Fruit fly (Drosophila melanogaster) whole organism, embryonic: ENCODE data around the gene Kdm5.

Experiments used
- Abd-B ChIP-seq: fragments of 200-800 bp; sonication (Bioruptor generic); optimal IDR thresholded peaks from 2 replicates; lab custom pipeline; 2018; ENCODE audit warnings: missing biosample characterization, mild to moderate bottlenecking, missing genetic modification characterization, moderate library complexity
- Bgb ChIP-seq: fragments of 200-800 bp; sonication (Bioruptor generic); IDR thresholded peaks from 2 replicates; pipeline ENCODE4 v1.3.6; 2022; ENCODE audit warnings: missing biosample characterization, missing genetic modification characterization; ENCODE audit not compliant: partially characterized antibody
- CG10462 ChIP-seq: fragments of 200-800 bp; sonication (Bioruptor generic); optimal IDR thresholded peaks from 2 replicates; lab custom pipeline; 2016; ENCODE audit warnings: missing biosample characterization, missing genetic modification characterization
- CG11085 ChIP-seq: fragments of 200-800 bp; sonication (Bioruptor generic); IDR thresholded peaks from 2 replicates; pipeline ENCODE4 v1.3.6; 2022; ENCODE audit warnings: missing biosample characterization, missing genetic modification characterization
- CG12236 ChIP-seq: fragments of 200-800 bp; sonication (Bioruptor generic); optimal IDR thresholded peaks from 2 replicates; lab custom pipeline; 2016; ENCODE audit warnings: missing biosample characterization, missing genetic modification characterization
- CG13775 ChIP-seq: fragments of 200-800 bp; sonication (Bioruptor generic); optimal IDR thresholded peaks from 3 replicates; lab custom pipeline; 2017; ENCODE audit warnings: missing biosample characterization, mild to moderate bottlenecking, missing genetic modification characterization
- CG14965 ChIP-seq: fragments of 200-800 bp; sonication (Bioruptor generic); optimal IDR thresholded peaks from 2 replicates; lab custom pipeline; 2016; ENCODE audit warnings: missing biosample characterization, missing genetic modification characterization, borderline replicate concordance
- CG15696 ChIP-seq: fragments of 200-800 bp; sonication (Bioruptor generic); optimal IDR thresholded peaks from 2 replicates; lab custom pipeline; 2019; ENCODE audit warnings: missing biosample characterization, mild to moderate bottlenecking, missing genetic modification characterization, moderate library complexity
- CG1647 ChIP-seq: fragments of 200-800 bp; sonication (Bioruptor generic); optimal IDR thresholded peaks from 3 replicates; lab custom pipeline; 2016; ENCODE audit warnings: missing biosample characterization, missing genetic modification characterization
- CG16863 ChIP-seq: fragments of 200-800 bp; sonication (Bioruptor generic); optimal IDR thresholded peaks from 3 replicates; lab custom pipeline; 2016; ENCODE audit warnings: missing biosample characterization, missing genetic modification characterization
- CG18599 ChIP-seq: fragments of 200-800 bp; sonication (Bioruptor generic); optimal IDR thresholded peaks from 3 replicates; lab custom pipeline; 2017; ENCODE audit warnings: missing biosample characterization, missing genetic modification characterization, mild to moderate bottlenecking, moderate library complexity, missing genetic modification reagents
- CG2199 ChIP-seq: fragments of 200-800 bp; sonication (Bioruptor generic); IDR thresholded peaks from 3 replicates; pipeline ENCODE4 v1.3.6; 2022; ENCODE audit warnings: missing biosample characterization, missing genetic modification characterization
- CG2202 ChIP-seq: fragments of 200-800 bp; sonication (Bioruptor generic); optimal IDR thresholded peaks from 2 replicates; lab custom pipeline; 2018; ENCODE audit warnings: missing biosample characterization, mild to moderate bottlenecking, missing genetic modification characterization
- CG31441 ChIP-seq: fragments of 200-800 bp; sonication (Bioruptor generic); IDR thresholded peaks from 2 replicates; pipeline ENCODE4 v1.3.6; 2022; ENCODE audit warnings: missing biosample characterization, missing genetic modification characterization
- CG33557 ChIP-seq: fragments of 200-800 bp; sonication (Bioruptor generic); optimal IDR thresholded peaks from 2 replicates; lab custom pipeline; 2019; ENCODE audit warnings: missing biosample characterization, mild to moderate bottlenecking, missing genetic modification characterization, moderate library complexity
- CG4404 ChIP-seq: fragments of 200-800 bp; sonication (Bioruptor generic); IDR thresholded peaks from 2 replicates; pipeline ENCODE4 v1.3.6; 2022; ENCODE audit warnings: missing biosample characterization, missing genetic modification characterization
- CG4730 ChIP-seq: fragments of 200-800 bp; sonication (Bioruptor generic); IDR thresholded peaks from 2 replicates; pipeline ENCODE4 v1.3.6; 2022; ENCODE audit warnings: missing biosample characterization, missing genetic modification characterization
- CG5953 ChIP-seq: fragments of 200-800 bp; sonication (Bioruptor generic); IDR thresholded peaks from 2 replicates; pipeline ENCODE4 v1.3.6; 2022; ENCODE audit warnings: missing biosample characterization, missing genetic modification characterization
- CG6683 ChIP-seq: fragments of 200-800 bp; sonication (Bioruptor generic); optimal IDR thresholded peaks from 2 replicates; lab custom pipeline; 2017; ENCODE audit warnings: missing biosample characterization, mild to moderate bottlenecking, missing genetic modification characterization, missing genetic modification reagents
- CG6765 ChIP-seq: fragments of 200-800 bp; sonication (Bioruptor generic); optimal IDR thresholded peaks from 3 replicates; lab custom pipeline; 2017; ENCODE audit warnings: missing biosample characterization, mild to moderate bottlenecking, missing genetic modification characterization
- CG7271 ChIP-seq: fragments of 200-800 bp; sonication (Bioruptor generic); optimal IDR thresholded peaks from 2 replicates; lab custom pipeline; 2018; ENCODE audit warnings: missing biosample characterization, mild to moderate bottlenecking, missing genetic modification characterization, moderate library complexity
- CG7839 ChIP-seq: fragments of 200-800 bp; sonication (Bioruptor generic); optimal IDR thresholded peaks from 3 replicates; lab custom pipeline; 2018; ENCODE audit warnings: missing biosample characterization, mild to moderate bottlenecking, missing genetic modification characterization, moderate library complexity
- CG7987 ChIP-seq: fragments of 200-800 bp; sonication (Bioruptor generic); optimal IDR thresholded peaks from 2 replicates; lab custom pipeline; 2018; ENCODE audit warnings: missing biosample characterization, mild to moderate bottlenecking, missing genetic modification characterization, moderate library complexity
- CG9932 ChIP-seq: fragments of 200-800 bp; sonication (Bioruptor generic); IDR thresholded peaks from 2 replicates; pipeline ENCODE4 v1.3.6; 2022; ENCODE audit warnings: missing biosample characterization, missing genetic modification characterization
- HmgZ ChIP-seq: fragments of 200-800 bp; sonication (Bioruptor generic); optimal IDR thresholded peaks from 2 replicates; lab custom pipeline; 2018; ENCODE audit warnings: missing biosample characterization, mild to moderate bottlenecking, missing genetic modification characterization
- Hr78 ChIP-seq, 2 experiments: fragments of 200-800 bp in 1 of 2; fragments of >200 bp in 1 of 2; sonication (Bioruptor generic) in 1 of 2; optimal IDR thresholded peaks; 2 replicates each; lab custom pipeline; 2017 to 2019; ENCODE audit warnings: missing biosample characterization in 2 of 2, missing genetic modification characterization in 2 of 2, mild to moderate bottlenecking in 1 of 2, moderate library complexity in 1 of 2
- Mad ChIP-seq: fragments of 200-800 bp; sonication (Bioruptor generic); optimal IDR thresholded peaks from 2 replicates; lab custom pipeline; 2016; ENCODE audit warnings: missing biosample characterization, missing genetic modification characterization
- NC2α ChIP-seq: fragments of 200-800 bp; sonication (Bioruptor generic); optimal IDR thresholded peaks from 2 replicates; lab custom pipeline; 2016; ENCODE audit warnings: missing biosample characterization, missing genetic modification characterization
- Nf-YB ChIP-seq: fragments of 200-800 bp; sonication (Bioruptor generic); optimal IDR thresholded peaks from 3 replicates; lab custom pipeline; 2019; ENCODE audit warnings: missing biosample characterization, mild to moderate bottlenecking, missing genetic modification characterization, moderate library complexity
- Nf-YC ChIP-seq: fragments of 200-800 bp; optimal IDR thresholded peaks from 3 replicates; lab custom pipeline; 2019; ENCODE audit warnings: missing biosample characterization, mild to moderate bottlenecking, missing genetic modification characterization, moderate library complexity
- Oli ChIP-seq: fragments of 200-800 bp; sonication (Bioruptor generic); optimal IDR thresholded peaks from 2 replicates; lab custom pipeline; 2018; ENCODE audit warnings: missing biosample characterization, mild to moderate bottlenecking, missing genetic modification characterization, moderate library complexity
- Pdp1 ChIP-seq, 2 experiments: fragments of 200-800 bp; sonication (Bioruptor generic); optimal IDR thresholded peaks; 3 replicates each; lab custom pipeline; 2016; ENCODE audit warnings: missing biosample characterization in 2 of 2, missing genetic modification characterization in 2 of 2, mild to moderate bottlenecking in 1 of 2, moderate library complexity in 1 of 2
- Ptx1 ChIP-seq: fragments of 200-800 bp; sonication (Bioruptor generic); IDR thresholded peaks from 2 replicates; pipeline ENCODE4 v1.3.6; 2022; ENCODE audit warnings: missing biosample characterization, missing genetic modification characterization
- Sin3A ChIP-seq: fragments of >200 bp; optimal IDR thresholded peaks from 2 replicates; lab custom pipeline; 2018
- Sox100B ChIP-seq: fragments of 200-800 bp; sonication (Bioruptor generic); optimal IDR thresholded peaks from 3 replicates; lab custom pipeline; 2018; ENCODE audit warnings: missing biosample characterization, mild to moderate bottlenecking, missing genetic modification characterization
- Ssrp ChIP-seq: fragments of 200-800 bp; sonication (Bioruptor generic); optimal IDR thresholded peaks from 2 replicates; lab custom pipeline; 2018; ENCODE audit warnings: missing biosample characterization, mild to moderate bottlenecking, missing genetic modification characterization, moderate library complexity
- TFAM ChIP-seq: fragments of 200-800 bp; sonication (Bioruptor generic); optimal IDR thresholded peaks from 2 replicates; lab custom pipeline; 2017; ENCODE audit warnings: missing biosample characterization, missing genetic modification characterization, inconsistent platforms
- Xrp1 ChIP-seq: fragments of 200-800 bp; sonication (Bioruptor generic); IDR thresholded peaks from 2 replicates; pipeline ENCODE4 v1.3.6; 2022; ENCODE audit warnings: missing biosample characterization, missing genetic modification characterization
- danr ChIP-seq: fragments of 200-800 bp; sonication (Bioruptor generic); IDR thresholded peaks from 2 replicates; pipeline ENCODE4 v1.3.6; 2022; ENCODE audit warnings: missing biosample characterization, missing genetic modification characterization
- ind ChIP-seq: fragments of 200-800 bp; sonication (Bioruptor generic); optimal IDR thresholded peaks from 3 replicates; lab custom pipeline; 2016; ENCODE audit warnings: missing biosample characterization, missing genetic modification characterization
- kah ChIP-seq: fragments of 200-800 bp; sonication (Bioruptor generic); optimal IDR thresholded peaks from 2 replicates; lab custom pipeline; 2018; ENCODE audit warnings: missing biosample characterization, mild to moderate bottlenecking, missing genetic modification characterization
- klu ChIP-seq: fragments of 200-800 bp; sonication (Bioruptor generic); IDR thresholded peaks from 2 replicates; pipeline ENCODE4 v1.3.6; 2022; ENCODE audit warnings: missing biosample characterization, missing genetic modification characterization
- lilli ChIP-seq: fragments of 200-800 bp; sonication (Bioruptor generic); optimal IDR thresholded peaks from 3 replicates; lab custom pipeline; 2016; ENCODE audit warnings: missing biosample characterization, missing genetic modification characterization
- pan ChIP-seq, 4 experiments: fragments of >200 bp in 3 of 4; fragments of 200-800 bp in 1 of 4; sonication (Bioruptor generic) in 1 of 4; optimal IDR thresholded peaks in 3 of 4; IDR thresholded peaks in 1 of 4; 2 replicates each; pipeline versions ENCODE4 v1.3.6 to Lab custom; 2017 to 2022; ENCODE audit warnings: missing biosample characterization in 2 of 4, missing genetic modification characterization in 2 of 4, mixed read lengths in 1 of 4
- pb ChIP-seq: fragments of 200-800 bp; sonication (Bioruptor generic); optimal IDR thresholded peaks from 3 replicates; lab custom pipeline; 2016; ENCODE audit warnings: missing biosample characterization, missing genetic modification characterization
- pho ChIP-seq: fragments of 200-800 bp; sonication (Bioruptor generic); optimal IDR thresholded peaks from 2 replicates; lab custom pipeline; 2016; ENCODE audit warnings: missing biosample characterization, missing genetic modification characterization
- salm ChIP-seq: fragments of 200-800 bp; sonication (Bioruptor generic); optimal IDR thresholded peaks from 2 replicates; lab custom pipeline; 2018; ENCODE audit warnings: missing biosample characterization, mild to moderate bottlenecking, missing genetic modification characterization
- sens-2 ChIP-seq: fragments of 200-800 bp; sonication (Bioruptor generic); IDR thresholded peaks from 2 replicates; pipeline ENCODE4 v1.3.6; 2022; ENCODE audit warnings: missing biosample characterization, missing genetic modification characterization
- slbo ChIP-seq: fragments of 200-800 bp; sonication (Bioruptor generic); IDR thresholded peaks from 2 replicates; pipeline ENCODE4 v1.3.6; 2022; ENCODE audit warnings: missing biosample characterization, missing genetic modification characterization
- sug ChIP-seq: fragments of 200-800 bp; optimal IDR thresholded peaks from 2 replicates; lab custom pipeline; 2019; ENCODE audit warnings: missing biosample characterization, mild to moderate bottlenecking, missing genetic modification characterization, moderate library complexity

Kdm5 gene

DNA sequence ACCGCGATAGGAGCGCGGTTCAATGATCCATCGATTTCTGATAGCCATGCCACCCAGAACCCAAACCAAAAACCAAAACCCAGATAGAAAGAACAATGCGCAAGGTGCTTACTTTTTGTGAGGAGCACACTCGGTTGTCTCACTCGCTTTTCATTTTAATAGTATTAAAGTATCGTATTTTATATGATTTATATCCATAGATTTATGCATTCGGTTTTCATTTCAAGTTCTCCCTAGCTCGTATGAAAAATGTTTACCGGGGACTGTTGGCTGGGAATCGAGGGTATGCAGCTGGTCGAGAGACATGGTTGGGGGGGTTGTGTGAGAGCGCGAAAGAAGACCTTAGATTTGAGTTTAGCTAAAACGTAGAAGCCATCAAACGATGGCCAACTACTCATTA is 27.3 kb downstream of the Kdm5 start (continued):
- no peak for TF ChIP-seq CG7271 (tag; lab: Kevin White, UChicago)
- TF ChIP-seq CG6683: no peak
- peak; percentile 2 for TF ChIP-seq Ssrp (tag; lab: Kevin White, UChicago)
- no peak for TF ChIP-seq CG2202 (tag; lab: Kevin White, UChicago)
- peak; percentile 66 for TF ChIP-seq lilli (GFP tag; lab: Kevin White, UChicago)
- TF ChIP-seq slbo (GFP tag; lab: Robert Waterston, UW): peak; percentile 72
- TF ChIP-seq CG9932 (GFP tag; lab: Robert Waterston, UW): peak; percentile 57
- no peak for TF ChIP-seq CG6765 (GFP tag; lab: Kevin White, UChicago)
- TF ChIP-seq CG11085 (GFP tag; lab: Robert Waterston, UW): peak; percentile 28; the same call in 1 of the 2 replicates
- TF ChIP-seq CG1647: peak; percentile 33
- TF ChIP-seq CG12236 (GFP tag; lab: Kevin White, UChicago): no peak
- TF ChIP-seq kah (GFP tag; lab: Kevin White, UChicago): no peak
- peak; percentile 78 for TF ChIP-seq Ptx1 (GFP tag; lab: Robert Waterston, UW)
- TF ChIP-seq Xrp1 (GFP tag; lab: Robert Waterston, UW): 0 out of 2 replicates have a peak, but pooled peaks have one; percentile 43
- peak; percentile 21 for TF ChIP-seq CG13775 (GFP tag; lab: Kevin White, UChicago)
- TF ChIP-seq CG7987 (GFP tag; lab: Kevin White, UChicago): no peak
- no peak for TF ChIP-seq CG5953 (GFP tag; lab: Robert Waterston, UW)
- TF ChIP-seq CG10462 (GFP tag; lab: Kevin White, UChicago): no peak
- no peak for TF ChIP-seq CG15696 (tag; lab: Kevin White, UChicago)
- TF ChIP-seq CG2199 (GFP tag; lab: Robert Waterston, UW): no peak
- TF ChIP-seq CG33557 (GFP tag; lab: Kevin White, UChicago): no peak
- no peak for TF ChIP-seq klu
- TF ChIP-seq sug: peak; percentile 17
- TF ChIP-seq Pdp1 (GFP tag; optimal IDR thresholded peaks at IDR 0.05; lab: Kevin White, UChicago): peak in 1 of 2 experiments; percentile 8
- TF ChIP-seq pb (GFP tag; lab: Kevin White, UChicago): no peak
- no peak for TF ChIP-seq TFAM
- no peak; the same call in none of the 2 replicates for TF ChIP-seq CG31441
- TF ChIP-seq Oli (tag; lab: Kevin White, UChicago): peak; percentile 37
- peak; percentile 17 for TF ChIP-seq HmgZ (tag; lab: Kevin White, UChicago)
- no peak for TF ChIP-seq ind (GFP tag; lab: Kevin White, UChicago)
- no peak for TF ChIP-seq Hr78 (GFP tag; optimal IDR thresholded peaks at IDR 0.05; lab: Kevin White, UChicago)
- peak; percentile 22; the same call in 1 of the 2 replicates for TF ChIP-seq danr
- peak; percentile 27 for TF ChIP-seq Abd-B (GFP tag; lab: Kevin White, UChicago)
- TF ChIP-seq CG4404 (GFP tag; lab: Robert Waterston, UW): no peak
- peak; percentile 49 for TF ChIP-seq CG18599 (GFP tag; lab: Kevin White, UChicago)
- no peak for TF ChIP-seq Nf-YB (GFP tag; lab: Kevin White, UChicago)
- no peak for TF ChIP-seq salm (tag; lab: Kevin White, UChicago)
- TF ChIP-seq NC2α (GFP tag; lab: Kevin White, UChicago): no peak
- TF ChIP-seq Sox100B (GFP tag; lab: Kevin White, UChicago): no peak
- TF ChIP-seq Bgb (GFP tag; lab: Robert Waterston, UW): no peak
- no peak for TF ChIP-seq pho (GFP tag; lab: Kevin White, UChicago)
- no peak; the same call in 1 of the 2 replicates for TF ChIP-seq sens-2 (GFP tag; lab: Robert Waterston, UW)
- no peak for TF ChIP-seq Nf-YC
- TF ChIP-seq CG16863 (GFP tag; lab: Kevin White, UChicago): peak; percentile 16
- TF ChIP-seq pan (optimal IDR thresholded peaks at IDR 0.05; lab: Kevin White, UChicago): no peak
- TF ChIP-seq pan (GFP tag; optimal IDR thresholded peaks at IDR 0.05 in 1 of 2, IDR thresholded peaks at IDR 0.05 in 1 of 2): peak in 1 of 2 experiments; percentile 17
- no peak for TF ChIP-seq CG14965
- no peak for TF ChIP-seq Sin3A (lab: Kevin White, UChicago)
- peak; percentile 43 for TF ChIP-seq CG7839
- TF ChIP-seq Mad (GFP tag; lab: Kevin White, UChicago): peak; percentile 9
- 0 out of 2 replicates have a peak, but pooled peaks have one; percentile 10 for TF ChIP-seq CG4730 (GFP tag; lab: Robert Waterston, UW)
